Fruit fly (Drosophila melanogaster) Kc167 (cell line): ENCODE measurements around the gene dnc.

ENCODE experiments used
- Myc ChIP-seq: fragments of >200 bp; optimal IDR thresholded peaks from 2 replicates; lab custom pipeline; 2017; ENCODE audit warnings: missing external identifiers
- Sin3A ChIP-seq: fragments of >200 bp; optimal IDR thresholded peaks from 2 replicates; lab custom pipeline; 2018; ENCODE audit warnings: missing external identifiers
- h ChIP-seq: fragments of >200 bp; optimal IDR thresholded peaks from 3 replicates; lab custom pipeline; 2018; ENCODE audit warnings: missing external identifiers
- insv ChIP-seq: fragments of >200 bp; optimal IDR thresholded peaks from 3 replicates; lab custom pipeline; 2018; ENCODE audit warnings: missing external identifiers
- psq ChIP-seq: fragments of >200 bp; optimal IDR thresholded peaks from 2 replicates; lab custom pipeline; 2017; ENCODE audit warnings: missing external identifiers
- ttk ChIP-seq: sonication (Bioruptor generic); optimal IDR thresholded peaks from 2 replicates; lab custom pipeline; 2017; ENCODE audit warnings: missing external identifiers

The dnc gene

dm6 chrX:3332528-3332927 lies 156.3 kb downstream of the dnc start:
- TF ChIP-seq Myc (lab: Kevin White, UChicago), result no peak
- no peak for TF ChIP-seq Sin3A (lab: Kevin White, UChicago)
- TF ChIP-seq h (lab: Kevin White, UChicago), result no peak
- no peak for TF ChIP-seq insv
- no peak for TF ChIP-seq ttk (lab: Kevin White, UChicago)
- no peak for TF ChIP-seq psq (lab: Kevin White, UChicago)

dm6 chrX:3343680-3344079 lies 167.4 kb downstream of the dnc start:
- TF ChIP-seq ttk (lab: Kevin White, UChicago) (no peak), Myc (lab: Kevin White, UChicago) (no peak), h (lab: Kevin White, UChicago) (no peak), Sin3A (lab: Kevin White, UChicago) (no peak), psq (lab: Kevin White, UChicago) (no peak)

DNA sequence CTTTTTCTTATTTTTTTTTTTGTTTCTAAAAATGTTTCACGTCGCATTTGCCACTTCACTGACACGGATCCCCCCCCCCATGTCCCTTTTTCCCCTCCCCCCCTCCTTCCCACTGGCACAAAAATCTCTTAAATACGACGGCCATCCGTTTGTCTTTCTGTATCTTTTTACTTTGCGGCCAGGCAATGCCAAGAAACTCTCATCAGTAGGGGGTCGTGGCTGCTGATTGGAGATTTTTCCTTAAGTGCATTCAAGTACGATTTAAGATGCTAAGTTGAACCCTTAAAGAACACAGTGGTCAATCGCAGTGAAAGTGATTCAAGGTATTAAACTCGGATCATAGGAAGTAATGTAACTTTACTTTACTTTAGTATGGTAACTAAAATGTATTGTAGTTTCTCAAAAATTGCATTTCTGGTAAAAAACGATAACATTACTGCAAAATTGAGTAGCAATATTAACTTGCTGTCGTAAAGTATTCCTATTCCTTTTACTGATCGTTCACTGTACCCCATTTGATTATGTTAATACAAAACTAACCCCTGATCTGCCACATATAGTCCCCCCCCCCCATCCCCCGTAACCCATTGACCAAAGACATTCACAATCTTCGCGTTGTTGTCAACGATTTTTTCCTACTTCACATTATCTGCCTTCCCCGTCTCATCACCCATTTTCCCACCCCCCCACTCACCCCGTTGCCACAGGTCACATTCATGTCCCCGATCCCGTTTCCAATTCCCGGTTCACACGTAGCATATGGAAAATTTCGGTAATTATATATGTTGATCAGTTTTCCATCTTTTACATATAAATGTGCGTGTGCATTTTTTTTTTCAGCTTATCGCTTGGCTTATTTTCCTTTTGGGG lies 168.4 kb downstream of the dnc start:
- TF ChIP-seq Myc (lab: Kevin White, UChicago) (no peak), insv (no peak), h (lab: Kevin White, UChicago) (no peak), psq (lab: Kevin White, UChicago) (no peak), Sin3A (lab: Kevin White, UChicago) (no peak), ttk (lab: Kevin White, UChicago) (no peak)

DNA sequence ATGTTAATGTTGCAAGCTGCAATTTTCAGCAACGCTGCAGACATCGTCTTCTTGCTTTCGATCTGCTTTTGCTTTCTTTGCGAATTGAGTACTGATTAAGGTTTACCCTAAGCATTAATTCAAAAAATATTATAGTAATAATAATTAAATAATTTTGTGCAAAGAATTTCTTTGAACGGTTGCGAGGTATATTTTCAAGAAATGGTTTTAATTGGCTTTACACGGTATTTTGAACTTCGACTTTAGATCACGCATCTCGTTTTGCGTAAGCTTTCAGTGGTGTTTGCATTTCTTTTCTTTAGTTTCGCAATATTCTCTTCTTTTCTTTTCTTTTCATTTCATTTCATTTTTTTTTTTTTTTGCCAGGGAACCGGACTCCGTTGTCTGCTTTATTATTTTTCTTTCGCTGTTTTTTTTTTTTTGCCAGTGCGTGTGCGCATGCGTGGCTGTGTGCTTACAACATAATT lies 170.4 kb downstream of the dnc start:
- TF ChIP-seq Sin3A (lab: Kevin White, UChicago) (no peak), insv (no peak), ttk (lab: Kevin White, UChicago) (no peak), psq (lab: Kevin White, UChicago) (no peak), h (lab: Kevin White, UChicago) (no peak)

dm6 chrX:3349598-3350237 lies 173.5 kb downstream of the dnc start:
- no peak for TF ChIP-seq Myc (lab: Kevin White, UChicago)
- TF ChIP-seq ttk (lab: Kevin White, UChicago), result no peak
- TF ChIP-seq Sin3A (lab: Kevin White, UChicago), result no peak
- TF ChIP-seq insv, result no peak
- no peak for TF ChIP-seq psq (lab: Kevin White, UChicago)
- TF ChIP-seq h (lab: Kevin White, UChicago), result no peak

DNA sequence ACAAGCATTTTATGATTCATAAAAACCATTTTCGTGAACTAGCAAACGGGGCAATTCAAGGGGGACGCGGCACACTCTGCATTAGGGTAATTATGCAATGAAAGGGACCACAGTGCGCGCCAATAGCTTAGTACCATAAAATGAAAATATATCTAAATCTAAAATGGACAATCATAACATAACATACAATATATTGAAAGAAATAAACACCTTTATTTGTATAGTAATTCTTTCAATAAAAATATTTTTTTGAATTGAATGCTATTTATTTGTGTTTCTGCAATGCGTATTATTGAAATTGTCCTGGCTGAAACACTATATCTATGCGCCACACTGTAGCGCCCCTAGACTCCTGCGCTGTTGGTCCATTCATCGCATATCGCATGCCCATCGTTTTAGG lies 174.7 kb downstream of the dnc start:
- TF ChIP-seq Sin3A (lab: Kevin White, UChicago) (no peak), insv (no peak), h (lab: Kevin White, UChicago) (no peak), Myc (lab: Kevin White, UChicago) (no peak), ttk (lab: Kevin White, UChicago) (no peak), psq (lab: Kevin White, UChicago) (no peak)

DNA sequence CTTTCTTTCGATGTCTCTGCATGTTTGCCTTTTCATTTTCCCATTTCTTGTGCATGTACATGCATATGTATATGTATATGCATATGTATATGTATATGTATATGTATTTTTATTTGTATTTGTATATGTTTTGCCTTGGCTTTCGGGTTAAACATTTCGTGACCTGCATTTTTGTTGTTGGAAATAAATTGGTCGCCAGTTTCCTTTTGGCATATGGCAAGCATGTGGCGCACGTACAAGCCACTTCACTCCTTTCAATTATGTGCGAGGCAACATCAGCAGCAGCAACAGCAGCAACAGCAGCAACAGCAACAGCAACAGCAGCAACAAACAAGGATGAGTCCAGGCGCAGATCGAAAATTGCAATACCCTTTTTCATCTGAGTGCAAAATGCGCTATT lies 175.3 kb downstream of the dnc start:
- TF ChIP-seq Sin3A (lab: Kevin White, UChicago) (no peak), insv (no peak), Myc (lab: Kevin White, UChicago) (no peak), ttk (lab: Kevin White, UChicago) (no peak), h (lab: Kevin White, UChicago) (no peak), psq (lab: Kevin White, UChicago) (no peak)

DNA sequence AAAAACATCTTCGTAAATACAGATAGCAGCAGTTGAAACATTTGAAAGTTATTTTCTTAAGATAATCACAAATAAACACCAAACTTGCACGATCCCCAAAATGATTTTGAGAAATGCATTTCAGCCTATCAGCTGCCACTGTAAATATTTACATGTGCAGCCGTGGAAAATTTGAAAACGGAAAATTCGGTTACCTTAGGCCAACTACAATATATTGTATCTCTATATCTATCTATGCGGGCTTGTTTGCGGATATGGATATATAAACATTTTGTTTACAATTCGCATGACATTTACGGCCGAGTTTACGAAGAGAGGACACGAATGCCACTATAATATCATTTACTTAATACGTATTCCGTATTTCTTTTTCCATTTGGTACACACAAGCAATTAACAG lies 178.2 kb downstream of the dnc start:
- TF ChIP-seq Sin3A (lab: Kevin White, UChicago), result no peak
- no peak for TF ChIP-seq insv
- no peak for TF ChIP-seq psq (lab: Kevin White, UChicago)
- TF ChIP-seq h (lab: Kevin White, UChicago), result no peak
- TF ChIP-seq Myc (lab: Kevin White, UChicago), result no peak
- TF ChIP-seq ttk (lab: Kevin White, UChicago), result no peak

dm6 chrX:3355180-3355579 lies 178.9 kb downstream of the dnc start:
- TF ChIP-seq Myc (lab: Kevin White, UChicago) (no peak), insv (no peak), psq (lab: Kevin White, UChicago) (no peak), h (lab: Kevin White, UChicago) (no peak), Sin3A (lab: Kevin White, UChicago) (no peak), ttk (lab: Kevin White, UChicago) (no peak)

dm6 chrX:3356289-3356688 lies 180.0 kb downstream of the dnc start:
- TF ChIP-seq ttk (lab: Kevin White, UChicago) (no peak), Sin3A (lab: Kevin White, UChicago) (no peak), insv (no peak), psq (lab: Kevin White, UChicago) (no peak), h (lab: Kevin White, UChicago) (no peak), Myc (lab: Kevin White, UChicago) (no peak)

- TF ChIP-seq psq (lab: Kevin White, UChicago), result no peak
- TF ChIP-seq h (lab: Kevin White, UChicago), result no peak
- TF ChIP-seq Sin3A (lab: Kevin White, UChicago), result no peak
- TF ChIP-seq Myc (lab: Kevin White, UChicago), result no peak
- TF ChIP-seq insv, result no peak
- no peak for TF ChIP-seq ttk (lab: Kevin White, UChicago)
These were observed 180.8 kb downstream of the dnc start for dm6 chrX:3356937-3357552.
